Fruit fly (Drosophila melanogaster): ENCODE results near the gene CG7810.

CG7810 gene

DNA sequence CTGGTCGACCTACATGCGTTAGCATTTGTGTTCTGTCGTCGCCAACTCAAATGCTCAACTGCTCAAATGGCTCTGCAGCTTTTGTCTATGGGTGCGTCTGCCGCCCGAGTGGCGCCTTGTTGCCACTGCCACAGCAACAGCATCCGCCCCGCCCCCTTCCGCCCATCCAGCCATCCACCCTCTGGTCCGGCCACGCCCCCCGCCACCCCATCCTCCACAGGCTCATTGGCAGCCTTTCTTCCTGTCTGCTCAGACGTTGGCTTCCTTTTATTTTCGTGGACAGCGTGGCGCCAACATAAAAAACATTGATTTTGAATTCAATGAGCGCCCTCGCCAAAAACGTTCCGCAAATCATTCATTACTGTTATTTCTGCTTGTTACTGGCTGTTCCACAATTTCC, 22.6 kb upstream of the CG7810 start:
- no peak for TF ChIP-seq CG4496 (GFP tag; IDR thresholded peaks at IDR 0.05)
- no peak for TF ChIP-seq CG9948 (tag; optimal IDR thresholded peaks at IDR 0.05)
- no peak for TF ChIP-seq rn (GFP tag; IDR thresholded peaks at IDR 0.05)
- TF ChIP-seq gl (tag; optimal IDR thresholded peaks at IDR 0.05) = no peak
- no peak for TF ChIP-seq EcR (GFP tag; optimal IDR thresholded peaks at IDR 0.05)
- no peak for TF ChIP-seq CG10348 (GFP tag; IDR thresholded peaks at IDR 0.05)
- TF ChIP-seq CG8301 (tag; optimal IDR thresholded peaks at IDR 0.05) = no peak
- TF ChIP-seq CG14655 (GFP tag; optimal IDR thresholded peaks at IDR 0.05) = no peak
- TF ChIP-seq CG15710 (tag; optimal IDR thresholded peaks at IDR 0.05) = no peak
- no peak for TF ChIP-seq CG32121 (GFP tag; IDR thresholded peaks at IDR 0.05)
- TF ChIP-seq CG8159 (tag; optimal IDR thresholded peaks at IDR 0.05) = no peak
- TF ChIP-seq Snoo (tag; optimal IDR thresholded peaks at IDR 0.05) = no peak
- no peak for TF ChIP-seq CG13204 (GFP tag; optimal IDR thresholded peaks at IDR 0.05)
- TF ChIP-seq Pif1B (GFP tag; optimal IDR thresholded peaks at IDR 0.05) = no peak
- no peak for TF ChIP-seq CG17806 (tag; optimal IDR thresholded peaks at IDR 0.05)
- no peak for TF ChIP-seq fd96Ca (GFP tag; IDR thresholded peaks at IDR 0.05)

DNA sequence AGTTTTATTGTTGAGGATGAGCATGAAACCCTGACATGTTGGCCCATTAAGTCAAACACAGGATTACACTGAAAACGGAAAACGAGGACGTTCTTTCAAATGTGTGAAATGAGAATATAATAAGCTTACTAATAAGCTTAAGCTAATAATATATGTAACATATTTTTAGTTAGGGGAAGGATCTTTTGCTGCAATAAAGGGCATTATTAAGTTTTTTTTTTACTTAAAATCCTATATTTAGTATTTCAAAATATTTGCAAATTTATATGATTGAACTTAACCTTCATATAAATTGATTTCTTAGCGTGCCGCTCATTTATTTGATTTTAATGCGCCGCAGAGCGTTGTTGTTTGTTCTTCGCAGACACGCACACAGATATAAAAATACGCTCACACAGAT, 22.2 kb upstream of the CG7810 start:
- no peak for TF ChIP-seq CG32121 (GFP tag; IDR thresholded peaks at IDR 0.05)
- TF ChIP-seq D1 (tag; optimal IDR thresholded peaks at IDR 0.05) = no peak
- no peak for TF ChIP-seq CG8159 (tag; optimal IDR thresholded peaks at IDR 0.05)
- no peak for TF ChIP-seq CG12605 (GFP tag; IDR thresholded peaks at IDR 0.05)
- TF ChIP-seq CG10348 (GFP tag; IDR thresholded peaks at IDR 0.05) = no peak
- TF ChIP-seq CG4496 (GFP tag; IDR thresholded peaks at IDR 0.05) = no peak

DNA sequence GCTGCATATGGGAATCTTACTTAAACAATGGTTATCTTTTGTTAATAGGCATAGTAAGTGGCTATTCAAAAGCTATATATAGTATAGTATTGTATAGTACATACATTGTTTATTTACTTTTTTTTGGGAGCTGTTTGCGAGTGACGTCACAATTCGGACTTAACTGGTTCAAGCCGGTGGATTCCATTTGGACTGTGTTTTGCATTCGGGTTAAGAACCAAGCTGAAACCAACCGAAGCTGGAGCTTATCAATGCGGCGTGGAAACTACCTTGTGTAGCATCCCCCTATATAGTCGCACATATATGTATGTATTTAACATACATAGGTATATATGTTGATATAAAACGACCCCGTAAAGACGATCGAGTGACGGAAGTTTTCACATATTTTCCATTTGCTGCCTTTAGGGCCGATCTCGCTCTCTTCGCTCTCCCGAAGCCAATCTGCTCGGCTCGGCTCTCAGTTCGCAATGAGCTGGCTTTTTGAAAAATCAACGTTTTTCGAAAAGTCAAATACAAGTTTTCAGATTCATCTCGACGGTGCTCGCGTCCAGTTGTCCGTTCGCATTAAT, 17.6 kb upstream of the CG7810 start:
- no peak for TF ChIP-seq EcR (GFP tag; optimal IDR thresholded peaks at IDR 0.05)
- TF ChIP-seq CG15710 (tag; optimal IDR thresholded peaks at IDR 0.05) = no peak
- no peak for TF ChIP-seq CG17806 (tag; optimal IDR thresholded peaks at IDR 0.05)
- TF ChIP-seq CG14655 (GFP tag; optimal IDR thresholded peaks at IDR 0.05) = no peak
- TF ChIP-seq fd96Ca (GFP tag; IDR thresholded peaks at IDR 0.05) = no peak
- no peak for TF ChIP-seq rn (GFP tag; IDR thresholded peaks at IDR 0.05)
- TF ChIP-seq CG9948 (tag; optimal IDR thresholded peaks at IDR 0.05) = no peak
- no peak for TF ChIP-seq CG4496 (GFP tag; IDR thresholded peaks at IDR 0.05)

- TF ChIP-seq fd96Ca (GFP tag; IDR thresholded peaks at IDR 0.05) (no peak), CG4496 (GFP tag; IDR thresholded peaks at IDR 0.05) (no peak), Pif1A (GFP tag; optimal IDR thresholded peaks at IDR 0.05) (no peak), Ets98B (GFP tag; IDR thresholded peaks at IDR 0.05) (no peak), EcR (GFP tag; optimal IDR thresholded peaks at IDR 0.05) (no peak), CG9948 (tag; optimal IDR thresholded peaks at IDR 0.05) (no peak), CG34367 (tag; optimal IDR thresholded peaks at IDR 0.05) (no peak), CG13204 (GFP tag; optimal IDR thresholded peaks at IDR 0.05) (no peak), D1 (tag; optimal IDR thresholded peaks at IDR 0.05) (no peak), CG8159 (tag; optimal IDR thresholded peaks at IDR 0.05) (no peak)
These were observed 16.9 kb upstream of the CG7810 start for dm6 chr2L:8327783-8328327.

dm6 chr2L:8327272-8327555, 16.2 kb upstream of the CG7810 start, which contains the start of gene CG14275:
Gene CG14275, plus strand, starts transcription at chr2L:8327456.
- TF ChIP-seq Pif1A (GFP tag; optimal IDR thresholded peaks at IDR 0.05) = no peak
- no peak for TF ChIP-seq CG12605 (GFP tag; IDR thresholded peaks at IDR 0.05)
- TF ChIP-seq CG10348 (GFP tag; IDR thresholded peaks at IDR 0.05) = no peak
- TF ChIP-seq CG8301 (tag; optimal IDR thresholded peaks at IDR 0.05) = no peak
- TF ChIP-seq CG17806 (tag; optimal IDR thresholded peaks at IDR 0.05) = no peak
- TF ChIP-seq Ets98B (GFP tag; IDR thresholded peaks at IDR 0.05) = no peak
- TF ChIP-seq D1 (tag; optimal IDR thresholded peaks at IDR 0.05) = no peak
- TF ChIP-seq gl (tag; optimal IDR thresholded peaks at IDR 0.05) = no peak
- TF ChIP-seq CG8159 (tag; optimal IDR thresholded peaks at IDR 0.05) = no peak

dm6 chr2L:8326414-8327271, 15.6 kb upstream of the CG7810 start:
- peak; percentile 37 for TF ChIP-seq CG8159 (tag; optimal IDR thresholded peaks at IDR 0.05)
- TF ChIP-seq Snoo (tag; optimal IDR thresholded peaks at IDR 0.05) = no peak
- TF ChIP-seq Ets98B (GFP tag; IDR thresholded peaks at IDR 0.05) = no peak
- peak; percentile 4 for TF ChIP-seq CG17806 (tag; optimal IDR thresholded peaks at IDR 0.05)
- TF ChIP-seq CG32121 (GFP tag; IDR thresholded peaks at IDR 0.05) = 0 out of 2 replicates have a peak, but pooled peaks have one; percentile 35
- no peak for TF ChIP-seq CG14655 (GFP tag; optimal IDR thresholded peaks at IDR 0.05)
- no peak for TF ChIP-seq CG13204 (GFP tag; optimal IDR thresholded peaks at IDR 0.05)
- TF ChIP-seq fd96Ca (GFP tag; IDR thresholded peaks at IDR 0.05) = no peak
- no peak for TF ChIP-seq rn (GFP tag; IDR thresholded peaks at IDR 0.05)
- TF ChIP-seq CG12605 (GFP tag; IDR thresholded peaks at IDR 0.05) = peak; percentile 28; the same call in 1 of the 2 replicates
- 0 out of 3 replicates have a peak, but pooled peaks have one; percentile 46 for TF ChIP-seq CG4496 (GFP tag; IDR thresholded peaks at IDR 0.05)
- TF ChIP-seq gl (tag; optimal IDR thresholded peaks at IDR 0.05) = no peak
- no peak for TF ChIP-seq CG8301 (tag; optimal IDR thresholded peaks at IDR 0.05)
- TF ChIP-seq CG9948 (tag; optimal IDR thresholded peaks at IDR 0.05) = peak; percentile 0
- TF ChIP-seq CG15710 (tag; optimal IDR thresholded peaks at IDR 0.05) = peak; percentile 1
- no peak for TF ChIP-seq Pif1A (GFP tag; optimal IDR thresholded peaks at IDR 0.05)
- no peak for TF ChIP-seq CG34367 (tag; optimal IDR thresholded peaks at IDR 0.05)
- no peak for TF ChIP-seq CG10348 (GFP tag; IDR thresholded peaks at IDR 0.05)
- TF ChIP-seq EcR (GFP tag; optimal IDR thresholded peaks at IDR 0.05) = no peak
- TF ChIP-seq D1 (tag; optimal IDR thresholded peaks at IDR 0.05) = no peak
- TF ChIP-seq Pif1B (GFP tag; optimal IDR thresholded peaks at IDR 0.05) = no peak
